Fruit fly (Drosophila melanogaster) whole organism, prepupa: ENCODE data around the gene Prp18.

Experiments used
- Blimp-1 ChIP-seq: fragments of 200-800 bp; sonication (Bioruptor generic); optimal IDR thresholded peaks from 3 replicates; lab custom pipeline; 2017; ENCODE audit warnings: missing biosample characterization, missing genetic modification characterization, mild to moderate bottlenecking, moderate library complexity, missing genetic modification reagents
- CG10631 ChIP-seq: fragments of 200-800 bp; sonication (Bioruptor generic); optimal IDR thresholded peaks from 2 replicates; lab custom pipeline; 2016; ENCODE audit warnings: missing biosample characterization, missing genetic modification characterization
- CG10669 ChIP-seq: fragments of 200-800 bp; sonication (Bioruptor generic); optimal IDR thresholded peaks from 3 replicates; lab custom pipeline; 2018; ENCODE audit warnings: missing biosample characterization, mild to moderate bottlenecking, missing genetic modification characterization, moderate library complexity
- CG11762 ChIP-seq: fragments of 200-800 bp; sonication (Bioruptor generic); optimal IDR thresholded peaks from 3 replicates; lab custom pipeline; 2016; ENCODE audit warnings: missing biosample characterization, missing genetic modification characterization; ENCODE audit not compliant: insufficient read depth
- CG11902 ChIP-seq: fragments of 200-800 bp; sonication (Bioruptor generic); optimal IDR thresholded peaks from 3 replicates; lab custom pipeline; 2016; ENCODE audit warnings: missing biosample characterization, missing genetic modification characterization
- CG15336 ChIP-seq: fragments of 200-800 bp; sonication (Bioruptor generic); IDR thresholded peaks from 2 replicates; pipeline ENCODE4 v1.3.6; 2022; ENCODE audit warnings: missing biosample characterization, missing genetic modification characterization
- CG1621 ChIP-seq: fragments of 200-800 bp; sonication (Bioruptor generic); optimal IDR thresholded peaks from 3 replicates; lab custom pipeline; 2018; ENCODE audit warnings: missing biosample characterization, mild to moderate bottlenecking, missing genetic modification characterization
- CG31627 ChIP-seq: fragments of 200-800 bp; sonication (Bioruptor generic); optimal IDR thresholded peaks from 3 replicates; lab custom pipeline; 2016; ENCODE audit warnings: missing biosample characterization, missing genetic modification characterization
- CG32006 ChIP-seq: fragments of 200-800 bp; sonication (Bioruptor generic); optimal IDR thresholded peaks from 3 replicates; lab custom pipeline; 2017; ENCODE audit warnings: missing biosample characterization, mild to moderate bottlenecking, missing genetic modification characterization
- CG34406 ChIP-seq: fragments of 200-800 bp; sonication (Bioruptor generic); optimal IDR thresholded peaks from 3 replicates; lab custom pipeline; 2016; ENCODE audit warnings: missing biosample characterization, missing genetic modification characterization
- CG3919 ChIP-seq: fragments of 200-800 bp; sonication (Bioruptor generic); optimal IDR thresholded peaks from 3 replicates; lab custom pipeline; 2016; ENCODE audit warnings: missing biosample characterization, missing genetic modification characterization
- CG4318 ChIP-seq: fragments of 200-800 bp; sonication (Bioruptor generic); optimal IDR thresholded peaks from 3 replicates; lab custom pipeline; 2017; ENCODE audit warnings: missing biosample characterization, mild to moderate bottlenecking, missing genetic modification characterization
- CG6163 ChIP-seq: fragments of 200-800 bp; sonication (Bioruptor generic); IDR thresholded peaks from 3 replicates; pipeline ENCODE4 v1.3.6; 2022; ENCODE audit warnings: missing biosample characterization, missing genetic modification characterization
- CG6792 ChIP-seq: fragments of 200-800 bp; sonication (Bioruptor generic); optimal IDR thresholded peaks from 3 replicates; lab custom pipeline; 2016; ENCODE audit warnings: missing biosample characterization, missing genetic modification characterization
- CG6808 ChIP-seq: fragments of 200-800 bp; sonication (Bioruptor generic); optimal IDR thresholded peaks from 3 replicates; lab custom pipeline; 2017; ENCODE audit warnings: missing biosample characterization, missing genetic modification characterization, mild to moderate bottlenecking, moderate library complexity, missing genetic modification reagents
- CG7368 ChIP-seq: fragments of 200-800 bp; sonication (Bioruptor generic); optimal IDR thresholded peaks from 3 replicates; lab custom pipeline; 2016; ENCODE audit warnings: missing biosample characterization, missing genetic modification characterization
- CG8119 ChIP-seq: fragments of 200-800 bp; sonication (Bioruptor generic); IDR thresholded peaks from 3 replicates; pipeline ENCODE4 v1.3.6; 2022; ENCODE audit warnings: missing biosample characterization, missing genetic modification characterization
- CG8319 ChIP-seq: fragments of 200-800 bp; sonication (Bioruptor generic); optimal IDR thresholded peaks from 3 replicates; lab custom pipeline; 2016; ENCODE audit warnings: missing biosample characterization, missing genetic modification characterization
- CG8632 ChIP-seq: fragments of 200-800 bp; sonication (Bioruptor generic); optimal IDR thresholded peaks from 3 replicates; lab custom pipeline; 2016; ENCODE audit warnings: missing biosample characterization, missing genetic modification characterization
- CG9139 ChIP-seq: fragments of 200-800 bp; sonication (Bioruptor generic); optimal IDR thresholded peaks from 3 replicates; lab custom pipeline; 2017; ENCODE audit warnings: missing biosample characterization, mild to moderate bottlenecking, missing genetic modification characterization
- Eip75B ChIP-seq: fragments of 200-800 bp; sonication (Bioruptor generic); optimal IDR thresholded peaks from 3 replicates; lab custom pipeline; 2016; ENCODE audit warnings: missing biosample characterization, missing genetic modification characterization
- Eip78C ChIP-seq: fragments of 200-800 bp; sonication (Bioruptor generic); peaks from one replicate; lab custom pipeline; 2016; ENCODE audit warnings: missing biosample characterization, missing genetic modification characterization
- Eip93F ChIP-seq: fragments of 200-800 bp; sonication (Bioruptor generic); optimal IDR thresholded peaks from 2 replicates; lab custom pipeline; 2016; ENCODE audit warnings: missing biosample characterization, mild to moderate bottlenecking, missing genetic modification characterization
- Ets21C ChIP-seq: fragments of 200-800 bp; sonication (Bioruptor generic); optimal IDR thresholded peaks from 3 replicates; lab custom pipeline; 2016; ENCODE audit warnings: missing biosample characterization, missing genetic modification characterization
- Ets96B ChIP-seq: fragments of 200-800 bp; optimal IDR thresholded peaks from 2 replicates; lab custom pipeline; 2019; ENCODE audit warnings: missing biosample characterization, mild to moderate bottlenecking, missing genetic modification characterization, moderate library complexity
- Gug ChIP-seq: fragments of 200-800 bp; sonication (Bioruptor generic); IDR thresholded peaks from 2 replicates; pipeline ENCODE4 v1.3.6; 2022; ENCODE audit warnings: missing biosample characterization, missing genetic modification characterization
- Hr39 ChIP-seq: fragments of 200-800 bp; sonication (Bioruptor generic); optimal IDR thresholded peaks from 2 replicates; lab custom pipeline; 2016; ENCODE audit warnings: missing biosample characterization, missing genetic modification characterization
- Hr4 ChIP-seq: fragments of 200-800 bp; sonication (Bioruptor generic); optimal IDR thresholded peaks from 3 replicates; lab custom pipeline; 2016; ENCODE audit warnings: missing biosample characterization, missing genetic modification characterization
- Lpt ChIP-seq: fragments of 200-800 bp; sonication (Bioruptor generic); optimal IDR thresholded peaks from 3 replicates; lab custom pipeline; 2016; ENCODE audit warnings: missing biosample characterization, missing genetic modification characterization
- Smox ChIP-seq: fragments of 200-800 bp; sonication (Bioruptor generic); optimal IDR thresholded peaks from 3 replicates; lab custom pipeline; 2016; ENCODE audit warnings: missing biosample characterization, missing genetic modification characterization
- Sox102F ChIP-seq: fragments of 200-800 bp; sonication (Bioruptor generic); optimal IDR thresholded peaks from 2 replicates; lab custom pipeline; 2016; ENCODE audit warnings: missing biosample characterization, mild to moderate bottlenecking, missing genetic modification characterization
- Sox14 ChIP-seq: fragments of 200-800 bp; sonication (Bioruptor generic); optimal IDR thresholded peaks from 3 replicates; lab custom pipeline; 2016; ENCODE audit warnings: missing biosample characterization, missing genetic modification characterization
- Sox15 ChIP-seq: fragments of 200-800 bp; sonication (Bioruptor generic); optimal IDR thresholded peaks from 3 replicates; lab custom pipeline; 2016; ENCODE audit warnings: missing biosample characterization, missing genetic modification characterization
- achi ChIP-seq: fragments of 200-800 bp; sonication (Bioruptor generic); optimal IDR thresholded peaks from 3 replicates; lab custom pipeline; 2016; ENCODE audit warnings: missing biosample characterization, missing genetic modification characterization
- cyc ChIP-seq: fragments of 200-800 bp; sonication (Bioruptor generic); optimal IDR thresholded peaks from 3 replicates; lab custom pipeline; 2016; ENCODE audit warnings: missing biosample characterization, missing genetic modification characterization
- dac ChIP-seq: fragments of 200-800 bp; sonication (Bioruptor generic); optimal IDR thresholded peaks from 2 replicates; lab custom pipeline; 2017; ENCODE audit warnings: missing biosample characterization, mild to moderate bottlenecking, missing genetic modification characterization
- dsx ChIP-seq: fragments of 200-800 bp; optimal IDR thresholded peaks from 3 replicates; lab custom pipeline; 2019; ENCODE audit warnings: missing biosample characterization, mild to moderate bottlenecking, missing genetic modification characterization, moderate library complexity; ENCODE audit not compliant: poor library complexity, severe bottlenecking
- eg ChIP-seq: fragments of 200-800 bp; sonication (Bioruptor generic); IDR thresholded peaks from 3 replicates; pipeline ENCODE4 v1.3.6; 2022; ENCODE audit warnings: missing biosample characterization, missing genetic modification characterization
- esn ChIP-seq: fragments of 200-800 bp; sonication (Bioruptor generic); optimal IDR thresholded peaks from 2 replicates; lab custom pipeline; 2016; ENCODE audit warnings: missing biosample characterization, mild to moderate bottlenecking, missing genetic modification characterization, moderate library complexity
- fd59A ChIP-seq: fragments of 200-800 bp; sonication (Bioruptor generic); optimal IDR thresholded peaks from 2 replicates; lab custom pipeline; 2017; ENCODE audit warnings: missing biosample characterization, mild to moderate bottlenecking, missing genetic modification characterization, missing genetic modification reagents
- fd85E ChIP-seq: fragments of 200-800 bp; sonication (Bioruptor generic); optimal IDR thresholded peaks from 3 replicates; lab custom pipeline; 2016; ENCODE audit warnings: missing biosample characterization, missing genetic modification characterization
- fkh ChIP-seq: fragments of 200-800 bp; sonication (Bioruptor generic); optimal IDR thresholded peaks from 3 replicates; lab custom pipeline; 2017; ENCODE audit warnings: missing biosample characterization, mild to moderate bottlenecking, missing genetic modification characterization, moderate library complexity
- lz ChIP-seq: fragments of 200-800 bp; sonication (Bioruptor generic); optimal IDR thresholded peaks from 3 replicates; lab custom pipeline; 2016; ENCODE audit warnings: missing biosample characterization, missing genetic modification characterization
- net ChIP-seq: fragments of 200-800 bp; sonication (Bioruptor generic); optimal IDR thresholded peaks from 3 replicates; lab custom pipeline; 2016; ENCODE audit warnings: missing biosample characterization, missing genetic modification characterization
- pdm3 ChIP-seq: fragments of 200-800 bp; sonication (Bioruptor generic); optimal IDR thresholded peaks from 3 replicates; lab custom pipeline; 2016; ENCODE audit warnings: missing biosample characterization, missing genetic modification characterization
- salr ChIP-seq, 2 experiments: fragments of 200-800 bp; sonication (Bioruptor generic); optimal IDR thresholded peaks; 3 replicates each; lab custom pipeline; 2016 to 2018; ENCODE audit warnings: missing biosample characterization in 2 of 2, missing genetic modification characterization in 2 of 2, mild to moderate bottlenecking in 1 of 2
- spab ChIP-seq: fragments of 200-800 bp; sonication (Bioruptor generic); optimal IDR thresholded peaks from 2 replicates; lab custom pipeline; 2017; ENCODE audit warnings: missing biosample characterization, mild to moderate bottlenecking, missing genetic modification characterization, missing genetic modification reagents
- ss ChIP-seq, 2 experiments: fragments of 200-800 bp; sonication (Bioruptor generic); optimal IDR thresholded peaks; 2 replicates in 1 of 2; 3 replicates in 1 of 2; lab custom pipeline; 2017 to 2018; ENCODE audit warnings: mild to moderate bottlenecking in 2 of 2, missing biosample characterization in 2 of 2, missing genetic modification characterization in 2 of 2, moderate library complexity in 1 of 2
- svp ChIP-seq: fragments of 200-800 bp; sonication (Bioruptor generic); peaks from one replicate; lab custom pipeline; 2016; ENCODE audit warnings: missing biosample characterization, missing genetic modification characterization
- vri ChIP-seq: fragments of 200-800 bp; sonication (Bioruptor generic); optimal IDR thresholded peaks from 3 replicates; lab custom pipeline; 2016; ENCODE audit warnings: missing biosample characterization, mild to moderate bottlenecking, missing genetic modification characterization

Gene Prp18

DNA sequence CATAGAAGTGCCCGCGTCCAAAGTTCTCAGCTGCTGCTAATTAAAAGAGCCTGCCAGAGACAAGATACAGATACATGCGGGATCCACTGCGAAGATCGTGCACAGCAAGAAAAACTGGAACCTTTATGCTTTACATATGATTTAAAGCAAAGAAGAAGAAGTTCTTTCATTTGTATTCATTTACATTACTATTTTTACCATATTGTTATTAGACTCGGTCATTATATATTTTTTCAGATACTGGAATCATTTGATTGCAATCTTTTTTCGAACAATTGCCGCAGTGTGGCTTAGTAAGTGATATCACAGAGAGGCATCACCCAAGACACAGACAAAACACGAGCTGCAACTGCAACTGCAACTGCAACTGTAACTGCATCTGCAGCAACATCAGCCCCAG lies 44.1 kb upstream of the Prp18 start (continued):
- TF ChIP-seq CG6163 (GFP tag; lab: Robert Waterston, UW) (peak; percentile 65), CG11762 (GFP tag; lab: Kevin White, UChicago) (peak; percentile 42), CG3919 (GFP tag; lab: Kevin White, UChicago) (peak; percentile 45), Sox14 (peak; percentile 47), CG15336 (GFP tag; lab: Robert Waterston, UW) (peak; percentile 63), ss (GFP tag; optimal IDR thresholded peaks at IDR 0.05; lab: Kevin White, UChicago) (peak; percentile 15 to 32), net (GFP tag; lab: Kevin White, UChicago) (peak; percentile 1), achi (peak; percentile 23), CG9139 (GFP tag; lab: Kevin White, UChicago) (no peak), CG6808 (GFP tag; lab: Kevin White, UChicago) (peak; percentile 9), CG8632 (no peak)

DNA sequence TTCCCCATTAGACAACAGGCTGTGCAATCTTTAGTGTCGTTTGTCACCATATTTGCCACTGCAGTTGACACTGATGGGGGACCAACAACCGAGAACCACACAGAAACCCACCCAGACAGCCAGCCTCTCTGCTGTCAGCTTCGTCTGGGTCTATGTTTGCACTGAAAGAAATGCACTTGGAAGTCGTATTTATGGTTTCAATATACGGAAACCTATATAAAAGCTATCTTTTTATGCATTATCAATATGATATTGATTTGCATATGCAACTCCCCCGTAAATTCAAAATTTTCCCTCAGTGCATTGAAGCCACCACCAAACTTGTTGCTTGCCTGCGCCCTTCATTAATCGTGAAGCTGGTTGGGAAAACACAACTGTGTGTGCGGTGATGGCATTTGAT lies 43.1 kb upstream of the Prp18 start:
- TF ChIP-seq pdm3 (GFP tag; lab: Kevin White, UChicago) (peak; percentile 60), CG1621 (tag; lab: Kevin White, UChicago) (peak; percentile 32), dsx (GFP tag; lab: Kevin White, UChicago) (peak; percentile 47), Ets21C (GFP tag; lab: Kevin White, UChicago) (no peak), Hr4 (GFP tag; lab: Kevin White, UChicago) (peak; percentile 62), CG9139 (GFP tag; lab: Kevin White, UChicago) (no peak), Ets96B (peak; percentile 75), lz (GFP tag; lab: Kevin White, UChicago) (peak; percentile 11), CG31627 (GFP tag; lab: Kevin White, UChicago) (peak; percentile 22), CG8319 (GFP tag; lab: Kevin White, UChicago) (peak; percentile 10), CG34406 (GFP tag; lab: Kevin White, UChicago) (peak; percentile 22), cyc (peak; percentile 19), fkh (GFP tag; lab: Kevin White, UChicago) (no peak), svp (GFP tag; lab: Kevin White, UChicago) (peak; percentile 29), Eip78C (GFP tag; lab: Kevin White, UChicago) (peak; percentile 82), esn (GFP tag; lab: Kevin White, UChicago) (no peak), Eip93F (no peak), fd59A (GFP tag; lab: Kevin White, UChicago) (peak; percentile 10), fd85E (GFP tag; lab: Kevin White, UChicago) (no peak), dac (GFP tag; lab: Kevin White, UChicago) (no peak), Eip75B (GFP tag; lab: Kevin White, UChicago) (peak; percentile 71), ss (GFP tag; optimal IDR thresholded peaks at IDR 0.05; lab: Kevin White, UChicago) (peak in 1 of 2 experiments; percentile 0), CG7368 (peak; percentile 22), CG8119 (GFP tag; lab: Robert Waterston, UW) (peak; percentile 74), CG6792 (GFP tag; lab: Kevin White, UChicago) (peak; percentile 50), CG11762 (GFP tag; lab: Kevin White, UChicago) (no peak), Sox15 (GFP tag; lab: Kevin White, UChicago) (peak; percentile 2), vri (no peak), Gug (peak; percentile 76), eg (GFP tag; lab: Robert Waterston, UW) (peak; percentile 85), CG10631 (GFP tag; lab: Kevin White, UChicago) (peak; percentile 67), CG32006 (GFP tag; lab: Kevin White, UChicago) (peak; percentile 73), Sox14 (peak; percentile 67), Smox (GFP tag; lab: Kevin White, UChicago) (no peak), CG11902 (GFP tag; lab: Kevin White, UChicago) (no peak), CG3919 (GFP tag; lab: Kevin White, UChicago) (peak; percentile 71), CG10669 (GFP tag; lab: Kevin White, UChicago) (peak; percentile 48), Sox102F (GFP tag; lab: Kevin White, UChicago) (peak; percentile 13), spab (GFP tag; lab: Kevin White, UChicago) (peak; percentile 28), CG4318 (GFP tag; lab: Kevin White, UChicago) (peak; percentile 34), Lpt (GFP tag; lab: Kevin White, UChicago) (peak; percentile 48), Hr39 (GFP tag; lab: Kevin White, UChicago) (peak; percentile 22), Blimp-1 (GFP tag; lab: Kevin White, UChicago) (no peak), salr (GFP tag; optimal IDR thresholded peaks at IDR 0.05; lab: Kevin White, UChicago) (peak; percentile 12 to 56)
